Worm (Caenorhabditis elegans) whole organism, L3 larva: ENCODE measurements around the gene acr-21.

Experiments
- R02D3.7 ChIP-seq: fragments of 150-350 bp; optimal IDR thresholded peaks from 2 replicates; lab custom pipeline; 2014; ENCODE audit warnings: missing biosample characterization, missing genetic modification characterization
- ama-1 ChIP-seq: fragments of 150-350 bp; optimal IDR thresholded peaks from 2 replicates; lab custom pipeline; 2018
- ceh-28 ChIP-seq: fragments of 150-350 bp; optimal IDR thresholded peaks from 2 replicates; lab custom pipeline; 2014; ENCODE audit warnings: missing biosample characterization, missing genetic modification reagents, missing genetic modification characterization
- ceh-9 ChIP-seq: sonication (generic microtip); optimal IDR thresholded peaks from 2 replicates; lab custom pipeline; 2018; ENCODE audit warnings: missing biosample characterization, missing genetic modification characterization
- egl-5 ChIP-seq: fragments of 150-350 bp; optimal IDR thresholded peaks from 2 replicates; lab custom pipeline; 2017; ENCODE audit warnings: missing biosample characterization, missing genetic modification reagents, missing genetic modification characterization, inconsistent platforms
- elt-1 ChIP-seq: fragments of 150-350 bp; optimal IDR thresholded peaks from 2 replicates; lab custom pipeline; 2014; ENCODE audit warnings: missing biosample characterization, missing genetic modification characterization
- elt-2 ChIP-seq: sonication (generic microtip); optimal IDR thresholded peaks from 2 replicates; lab custom pipeline; 2016; ENCODE audit warnings: missing genetic modification reagents, mild to moderate bottlenecking, missing genetic modification characterization, missing compliant biosample characterization
- elt-3 ChIP-seq, 3 experiments: fragments of 150-350 bp in 1 of 3; sonication (generic microtip) in 2 of 3; optimal IDR thresholded peaks; 2 replicates in 2 of 3; 4 replicates in 1 of 3; lab custom pipeline; 2014 to 2017; ENCODE audit warnings: missing biosample characterization in 3 of 3, missing genetic modification characterization in 3 of 3
- eor-1 ChIP-seq, 2 experiments: fragments of 150-350 bp; optimal IDR thresholded peaks; 2 replicates each; lab custom pipeline; 2014 to 2018; ENCODE audit warnings: missing biosample characterization in 2 of 2, missing genetic modification characterization in 2 of 2
- fkh-10 ChIP-seq: sonication (generic microtip); optimal IDR thresholded peaks from 2 replicates; lab custom pipeline; 2017; ENCODE audit warnings: missing biosample characterization, missing genetic modification reagents, missing genetic modification characterization
- fkh-2 ChIP-seq: fragments of 150-350 bp; optimal IDR thresholded peaks from 2 replicates; lab custom pipeline; 2014; ENCODE audit warnings: missing biosample characterization, missing genetic modification reagents, missing genetic modification characterization
- fos-1 ChIP-seq: fragments of 150-350 bp; optimal IDR thresholded peaks from 2 replicates; lab custom pipeline; 2014; ENCODE audit warnings: missing biosample characterization, missing genetic modification characterization
- hmg-11 ChIP-seq: sonication (generic microtip); optimal IDR thresholded peaks from 2 replicates; lab custom pipeline; 2016; ENCODE audit warnings: missing genetic modification characterization, missing compliant biosample characterization
- lin-15B ChIP-seq: fragments of 150-350 bp; optimal IDR thresholded peaks from 2 replicates; lab custom pipeline; 2014; ENCODE audit warnings: missing biosample characterization, missing genetic modification characterization
- mdl-1 ChIP-seq: fragments of 150-350 bp; optimal IDR thresholded peaks from 2 replicates; lab custom pipeline; 2014; ENCODE audit warnings: missing biosample characterization, missing genetic modification characterization
- mml-1 ChIP-seq: fragments of 150-350 bp; sonication (generic microtip); optimal IDR thresholded peaks from 3 replicates; lab custom pipeline; 2014; ENCODE audit warnings: missing biosample characterization, missing genetic modification characterization
- nfya-1 ChIP-seq: sonication (generic microtip); optimal IDR thresholded peaks from 2 replicates; lab custom pipeline; 2017; ENCODE audit warnings: missing genetic modification characterization, mild to moderate bottlenecking, missing compliant biosample characterization, antibody characterized with exemption, moderate library complexity; ENCODE audit not compliant: insufficient read depth
- nhr-11 ChIP-seq: fragments of 150-350 bp; optimal IDR thresholded peaks from 2 replicates; lab custom pipeline; 2014; ENCODE audit warnings: missing biosample characterization, missing genetic modification characterization
- nhr-23 ChIP-seq: fragments of 150-350 bp; optimal IDR thresholded peaks from 2 replicates; lab custom pipeline; 2014; ENCODE audit warnings: missing biosample characterization, missing genetic modification reagents, missing genetic modification characterization
- nhr-237 ChIP-seq: fragments of 150-350 bp; optimal IDR thresholded peaks from 2 replicates; lab custom pipeline; 2014; ENCODE audit warnings: missing biosample characterization, missing genetic modification characterization
- nhr-25 ChIP-seq: sonication (generic microtip); optimal IDR thresholded peaks from 2 replicates; lab custom pipeline; 2017; ENCODE audit warnings: missing biosample characterization, missing genetic modification characterization
- nhr-28 ChIP-seq: fragments of 150-350 bp; optimal IDR thresholded peaks from 2 replicates; lab custom pipeline; 2014; ENCODE audit warnings: missing biosample characterization, missing genetic modification characterization
- nhr-43 ChIP-seq: sonication (generic microtip); optimal IDR thresholded peaks from 2 replicates; lab custom pipeline; 2016; ENCODE audit warnings: mild to moderate bottlenecking, missing genetic modification characterization, missing compliant biosample characterization; ENCODE audit not compliant: poor library complexity, severe bottlenecking
- nhr-76 ChIP-seq: fragments of 150-350 bp; sonication (generic microtip); optimal IDR thresholded peaks from 5 replicates; lab custom pipeline; 2014; ENCODE audit warnings: missing biosample characterization, missing genetic modification characterization
- nhr-77 ChIP-seq: fragments of 150-350 bp; optimal IDR thresholded peaks from 2 replicates; lab custom pipeline; 2014; ENCODE audit warnings: missing biosample characterization, missing genetic modification characterization
- pha-4 ChIP-seq: fragments of 150-350 bp; optimal IDR thresholded peaks from 2 replicates; lab custom pipeline; 2014; ENCODE audit warnings: missing biosample characterization, missing genetic modification reagents, missing genetic modification characterization
- pqm-1 ChIP-seq: fragments of 150-350 bp; optimal IDR thresholded peaks from 2 replicates; lab custom pipeline; 2017; ENCODE audit warnings: missing biosample characterization, missing genetic modification characterization, inconsistent platforms
- skn-1 ChIP-seq: fragments of 150-350 bp; optimal IDR thresholded peaks from 2 replicates; lab custom pipeline; 2014; ENCODE audit warnings: missing biosample characterization, missing genetic modification characterization
- snpc-4 ChIP-seq: fragments of 150-350 bp; optimal IDR thresholded peaks from 2 replicates; lab custom pipeline; 2014; ENCODE audit warnings: missing biosample characterization, missing genetic modification characterization
- tbx-2 ChIP-seq: sonication (generic microtip); optimal IDR thresholded peaks from 2 replicates; lab custom pipeline; 2016; ENCODE audit warnings: mild to moderate bottlenecking, missing genetic modification characterization, missing compliant biosample characterization
- unc-62 ChIP-seq: fragments of 150-350 bp; sonication (generic microtip); optimal IDR thresholded peaks from 4 replicates; lab custom pipeline; 2014; ENCODE audit warnings: missing biosample characterization, missing genetic modification reagents, missing genetic modification characterization
- ztf-4 ChIP-seq: fragments of 150-350 bp; optimal IDR thresholded peaks from 2 replicates; lab custom pipeline; 2014; ENCODE audit warnings: missing biosample characterization, missing genetic modification characterization

acr-21 gene

ce11 chrIII:6615064-6615463 lies 33.4 kb downstream of the acr-21 start, which contains the start of gene cmtr-2 (continued):
- TF ChIP-seq skn-1 (tag; lab: Kevin White, UChicago) (no peak), nhr-77 (tag; lab: Kevin White, UChicago) (no peak), mdl-1 (tag; lab: Kevin White, UChicago) (no peak), nhr-11 (tag; lab: Kevin White, UChicago) (no peak), ama-1 (lab: Kevin White, UChicago) (no peak), nhr-76 (tag; lab: Kevin White, UChicago) (no peak), ceh-28 (tag; lab: Kevin White, UChicago) (no peak), nhr-237 (no peak), elt-1 (no peak), ztf-4 (no peak), nhr-25 (tag; lab: Kevin White, UChicago) (no peak), fkh-10 (GFP tag; lab: Kevin White, UChicago) (no peak), R02D3.7 (tag; lab: Kevin White, UChicago) (peak; percentile 17), nhr-28 (tag; lab: Kevin White, UChicago) (no peak), eor-1 (tag; optimal IDR thresholded peaks at IDR 0.05; lab: Kevin White, UChicago) (no peak), pha-4 (tag; lab: Kevin White, UChicago) (peak; percentile 71), tbx-2 (tag; lab: Kevin White, UChicago) (no peak)

- TF ChIP-seq nhr-25 (tag; lab: Kevin White, UChicago) (no peak), eor-1 (tag; optimal IDR thresholded peaks at IDR 0.05; lab: Kevin White, UChicago) (no peak), ama-1 (lab: Kevin White, UChicago) (no peak), ceh-28 (tag; lab: Kevin White, UChicago) (no peak), egl-5 (no peak), unc-62 (no peak), nhr-23 (tag; lab: Kevin White, UChicago) (no peak)
Observed at ce11 chrIII:6619952-6620351, 38.3 kb downstream of the acr-21 start, which contains the start of gene C13B9.2. Gene C13B9.2 (plus strand): TSS chrIII:6620252.

ce11 chrIII:6624872-6625271 lies 43.2 kb downstream of the acr-21 start, which contains the start of gene copd-1:
Gene copd-1 (minus strand): TSS chrIII:6624972.
- TF ChIP-seq egl-5: no peak
- no peak for TF ChIP-seq pha-4 (tag; lab: Kevin White, UChicago)
- no peak for TF ChIP-seq nhr-25 (tag; lab: Kevin White, UChicago)
- no peak for TF ChIP-seq fos-1 (tag; lab: Kevin White, UChicago)
- TF ChIP-seq nhr-76 (tag; lab: Kevin White, UChicago): no peak
- no peak for TF ChIP-seq skn-1 (tag; lab: Kevin White, UChicago)
- TF ChIP-seq nhr-11 (tag; lab: Kevin White, UChicago): no peak
- TF ChIP-seq nhr-43: no peak
- no peak for TF ChIP-seq lin-15B
- no peak for TF ChIP-seq ceh-9 (tag; lab: Kevin White, UChicago)
- no peak for TF ChIP-seq mml-1 (tag; lab: Kevin White, UChicago)
- no peak for TF ChIP-seq nhr-237
- TF ChIP-seq elt-1: no peak

ce11 chrIII:6625317-6625716 lies 43.6 kb downstream of the acr-21 start:
- TF ChIP-seq pqm-1 (tag; lab: Kevin White, UChicago) (peak; percentile 10), fkh-2 (no peak), nfya-1 (peak; percentile 65), mdl-1 (tag; lab: Kevin White, UChicago) (no peak), nhr-25 (tag; lab: Kevin White, UChicago) (peak; percentile 0), pha-4 (tag; lab: Kevin White, UChicago) (peak; percentile 59), nhr-237 (no peak), nhr-43 (peak; percentile 14), elt-2 (peak; percentile 23), elt-3 (tag; optimal IDR thresholded peaks at IDR 0.05; lab: Kevin White, UChicago) (no peak), nhr-23 (tag; lab: Kevin White, UChicago) (peak; percentile 54), snpc-4 (tag; lab: Kevin White, UChicago) (peak; percentile 12), hmg-11 (tag; lab: Kevin White, UChicago) (peak; percentile 77), lin-15B (peak; percentile 84)
- TF ChIP-seq, all 47 proteins: peak for 10
